Worm (Caenorhabditis elegans) whole organism, mixed stage, embryonic: ENCODE measurements around the gene frpr-13.

ENCODE experiments used
- blmp-1 ChIP-seq: fragments of 150-350 bp; optimal IDR thresholded peaks from 2 replicates; lab custom pipeline; 2014; ENCODE audit warnings: missing biosample characterization, missing genetic modification characterization
- cnd-1 ChIP-seq: fragments of 200-800 bp; sonication (Bioruptor generic); optimal IDR thresholded peaks from 2 replicates; lab custom pipeline; 2018; ENCODE audit warnings: mild to moderate bottlenecking, missing genetic modification characterization, missing compliant biosample characterization
- elt-3 ChIP-seq: fragments of 150-350 bp; optimal IDR thresholded peaks from 2 replicates; lab custom pipeline; 2014; ENCODE audit warnings: missing biosample characterization, missing genetic modification characterization
- ham-2 ChIP-seq: fragments of 200-800 bp; sonication (Bioruptor generic); optimal IDR thresholded peaks from 2 replicates; lab custom pipeline; 2018; ENCODE audit warnings: mild to moderate bottlenecking, missing genetic modification characterization, missing compliant biosample characterization
- hlh-1 ChIP-seq: fragments of 150-350 bp; optimal IDR thresholded peaks from 2 replicates; lab custom pipeline; 2014; ENCODE audit warnings: missing biosample characterization, missing genetic modification reagents, missing genetic modification characterization
- lin-13 ChIP-seq: fragments of 150-350 bp; optimal IDR thresholded peaks from 2 replicates; lab custom pipeline; 2014; ENCODE audit warnings: missing biosample characterization, missing genetic modification characterization
- mls-2 ChIP-seq: sonication (generic microtip); optimal IDR thresholded peaks from 2 replicates; lab custom pipeline; 2016; ENCODE audit warnings: mild to moderate bottlenecking, missing genetic modification characterization, moderate library complexity, missing compliant biosample characterization
- nhr-76 ChIP-seq: sonication (generic microtip); optimal IDR thresholded peaks from 2 replicates; lab custom pipeline; 2017; ENCODE audit warnings: missing biosample characterization, missing genetic modification characterization
- pha-4 ChIP-seq: fragments of 150-350 bp; optimal IDR thresholded peaks from 2 replicates; lab custom pipeline; 2018; ENCODE audit warnings: missing biosample characterization, missing genetic modification reagents, missing genetic modification characterization
- unc-62 ChIP-seq: fragments of 150-350 bp; optimal IDR thresholded peaks from 2 replicates; lab custom pipeline; 2014; ENCODE audit warnings: missing biosample characterization, missing genetic modification reagents, missing genetic modification characterization

ce11 chrV:8944481-8944880 is 45.6 kb downstream of the frpr-13 start:
- TF ChIP-seq lin-13 (no peak), blmp-1 (tag; lab: Kevin White, UChicago) (no peak), nhr-76 (no peak), pha-4 (no peak), cnd-1 (tag; lab: Kevin White, UChicago) (no peak), ham-2 (no peak), hlh-1 (tag; lab: Kevin White, UChicago) (no peak), elt-3 (tag; lab: Kevin White, UChicago) (no peak), unc-62 (GFP tag; lab: Kevin White, UChicago) (no peak), mls-2 (tag; lab: Kevin White, UChicago) (no peak)
